Worm (Caenorhabditis elegans): ENCODE measurements around the gene srg-64.
A peak's percentile ranks its signal among the peaks of the same experiment; 100 is the strongest.

The srg-64 gene

ce11 chrX:15741852-15742251 lies 1.4 kb upstream of the srg-64 start (continued):
- TF ChIP-seq T23F11.4 (GFP tag; optimal IDR thresholded peaks at IDR 0.05) (peak; percentile 90), ceh-48 (tag; optimal IDR thresholded peaks at IDR 0.05) (peak; percentile 78), ttx-3 (tag; optimal IDR thresholded peaks at IDR 0.05) (peak; percentile 88), Y22D7AL.16 (tag; optimal IDR thresholded peaks at IDR 0.05) (peak; percentile 86), ceh-24 (tag; optimal IDR thresholded peaks at IDR 0.05) (peak; percentile 71), hlh-6 (tag; optimal IDR thresholded peaks at IDR 0.05) (peak; percentile 90), ceh-14 (tag; optimal IDR thresholded peaks at IDR 0.05) (peak; percentile 84), C38D4.7 (GFP tag; optimal IDR thresholded peaks at IDR 0.05) (peak; percentile 85), ztf-16 (tag; optimal IDR thresholded peaks at IDR 0.05) (peak; percentile 92), sox-4 (tag; optimal IDR thresholded peaks at IDR 0.05) (peak; percentile 91), fkh-6 (tag; optimal IDR thresholded peaks at IDR 0.05) (peak; percentile 84), ceh-45 (GFP tag; IDR thresholded peaks at IDR 0.05) (peak; percentile 93), ceh-30 (tag; optimal IDR thresholded peaks at IDR 0.05) (peak; percentile 39), tbx-2 (tag; optimal IDR thresholded peaks at IDR 0.05) (peak; percentile 86), fkh-10 (GFP tag; optimal IDR thresholded peaks at IDR 0.05) (peak; percentile 65), ceh-31 (tag; optimal IDR thresholded peaks at IDR 0.05) (peak; percentile 81), pha-4 (tag; optimal IDR thresholded peaks at IDR 0.05) (no peak), sdc-2 (tag; optimal IDR thresholded peaks at IDR 0.05) (peak; percentile 95), elt-4 (tag; optimal IDR thresholded peaks at IDR 0.05) (no peak), ref-2 (tag; optimal IDR thresholded peaks at IDR 0.05) (peak; percentile 88), K02D7.2 (tag; optimal IDR thresholded peaks at IDR 0.05) (peak; percentile 86), hlh-30 (tag; optimal IDR thresholded peaks at IDR 0.05; ENCODE audit: insufficient read depth) (peak; percentile 55), unc-86 (tag; optimal IDR thresholded peaks at IDR 0.05) (peak; percentile 79), hlh-8 (tag; optimal IDR thresholded peaks at IDR 0.05) (peak; percentile 77), fax-1 (tag; optimal IDR thresholded peaks at IDR 0.05) (peak; percentile 80), syd-9 (tag; optimal IDR thresholded peaks at IDR 0.05) (peak; percentile 77), nhr-232 (tag; optimal IDR thresholded peaks at IDR 0.05) (peak; percentile 80), pros-1 (tag; optimal IDR thresholded peaks at IDR 0.05) (no peak), pqm-1 (tag; optimal IDR thresholded peaks at IDR 0.05) (peak; percentile 84), unc-55 (GFP tag; optimal IDR thresholded peaks at IDR 0.05) (no peak), pax-1 (tag; optimal IDR thresholded peaks at IDR 0.05) (no peak), ceh-6 (GFP tag; optimal IDR thresholded peaks at IDR 0.05) (peak; percentile 85), mec-3 (tag; optimal IDR thresholded peaks at IDR 0.05; ENCODE audit: borderline replicate concordance) (no peak), gmeb-2 (tag; optimal IDR thresholded peaks at IDR 0.05) (peak; percentile 90), npax-4 (tag; optimal IDR thresholded peaks at IDR 0.05) (peak; percentile 77), ceh-19 (GFP tag; optimal IDR thresholded peaks at IDR 0.05) (peak; percentile 91), ama-1 (optimal IDR thresholded peaks at IDR 0.05) (no peak), nhr-11 (tag; optimal IDR thresholded peaks at IDR 0.05) (no peak), pat-9 (tag; optimal IDR thresholded peaks at IDR 0.05) (peak; percentile 86), ets-4 (tag; optimal IDR thresholded peaks at IDR 0.05) (peak; percentile 48), eyg-1 (tag; optimal IDR thresholded peaks at IDR 0.05) (peak; percentile 86), hlh-13 (GFP tag; optimal IDR thresholded peaks at IDR 0.05) (peak; percentile 71), ceh-2 (tag; optimal IDR thresholded peaks at IDR 0.05) (peak; percentile 79)

DNA sequence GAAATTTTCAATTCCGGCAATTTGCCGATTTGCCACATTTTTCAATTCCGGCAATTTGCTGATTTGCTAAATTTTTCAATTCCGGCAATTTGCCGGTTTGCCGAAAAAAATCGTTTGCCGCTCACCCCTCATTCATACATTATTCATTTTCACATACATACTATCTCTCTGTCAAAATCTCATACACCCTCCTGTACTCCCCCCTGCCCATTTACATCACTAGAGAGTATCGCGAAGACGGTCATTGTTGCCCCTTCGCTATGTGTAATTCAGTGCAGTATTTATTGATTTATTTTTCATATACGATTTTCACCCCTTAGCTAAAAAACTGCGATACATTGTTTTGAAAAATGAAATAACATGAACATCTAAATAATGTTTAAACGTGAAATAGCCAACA lies 4.0 kb downstream of the srg-64 start:
- TF ChIP-seq ceh-31 (tag; optimal IDR thresholded peaks at IDR 0.05) (peak; percentile 31), nfya-1 (tag; optimal IDR thresholded peaks at IDR 0.05) (peak; percentile 41), dve-1 (tag; optimal IDR thresholded peaks at IDR 0.05) (peak; percentile 21), hlh-6 (tag; optimal IDR thresholded peaks at IDR 0.05) (no peak), ztf-16 (tag; optimal IDR thresholded peaks at IDR 0.05) (no peak), ceh-48 (tag; optimal IDR thresholded peaks at IDR 0.05) (peak; percentile 63), sdc-2 (tag; optimal IDR thresholded peaks at IDR 0.05) (peak; percentile 98), sox-2 (GFP tag; IDR thresholded peaks at IDR 0.05) (peak; percentile 16; the same call in 1 of the 2 replicates)
